Fruit fly (Drosophila melanogaster) whole organism, adult: ENCODE data around the gene MAPk-Ak2.

Experiments
- CG11617 ChIP-seq: fragments of 200-800 bp; sonication (Bioruptor generic); optimal IDR thresholded peaks from 2 replicates; lab custom pipeline; 2017; ENCODE audit warnings: mild to moderate bottlenecking, missing biosample characterization, missing genetic modification reagents, missing genetic modification characterization
- CG12768 ChIP-seq: fragments of 200-800 bp; sonication (Bioruptor generic); optimal IDR thresholded peaks from 2 replicates; lab custom pipeline; 2017; ENCODE audit warnings: missing biosample characterization, missing genetic modification characterization, mild to moderate bottlenecking, moderate library complexity, missing genetic modification reagents
- CG14711 ChIP-seq: fragments of 200-800 bp; sonication (Bioruptor generic); optimal IDR thresholded peaks from 2 replicates; lab custom pipeline; 2018; ENCODE audit warnings: missing biosample characterization, mild to moderate bottlenecking, missing genetic modification characterization, moderate library complexity
- CG1620 ChIP-seq: fragments of 200-800 bp; sonication (Bioruptor generic); optimal IDR thresholded peaks from 2 replicates; lab custom pipeline; 2016; ENCODE audit warnings: missing biosample characterization, missing genetic modification characterization
- CG33017 ChIP-seq: fragments of 200-800 bp; sonication (Bioruptor generic); optimal IDR thresholded peaks from 2 replicates; lab custom pipeline; 2018; ENCODE audit warnings: missing biosample characterization, mild to moderate bottlenecking, missing genetic modification characterization, moderate library complexity
- CG5204 ChIP-seq: fragments of 200-800 bp; sonication (Bioruptor generic); optimal IDR thresholded peaks from 2 replicates; lab custom pipeline; 2016; ENCODE audit warnings: missing biosample characterization, missing genetic modification characterization
- CG7045 ChIP-seq: fragments of 200-800 bp; sonication (Bioruptor generic); optimal IDR thresholded peaks from 2 replicates; lab custom pipeline; 2017; ENCODE audit warnings: missing biosample characterization, mild to moderate bottlenecking, missing genetic modification characterization
- CG7101 ChIP-seq: fragments of 200-800 bp; sonication (Bioruptor generic); optimal IDR thresholded peaks from 2 replicates; lab custom pipeline; 2018; ENCODE audit warnings: missing biosample characterization, mild to moderate bottlenecking, missing genetic modification characterization, moderate library complexity
- Clk ChIP-seq: fragments of 200-800 bp; sonication (Bioruptor generic); optimal IDR thresholded peaks from 2 replicates; lab custom pipeline; 2017; ENCODE audit warnings: missing biosample characterization, missing genetic modification characterization
- Crg-1 ChIP-seq: fragments of 200-800 bp; sonication (Bioruptor generic); optimal IDR thresholded peaks from 2 replicates; lab custom pipeline; 2016; ENCODE audit warnings: missing biosample characterization, missing genetic modification characterization
- Hr96 ChIP-seq: fragments of 200-800 bp; sonication (Bioruptor generic); optimal IDR thresholded peaks from 2 replicates; lab custom pipeline; 2016; ENCODE audit warnings: missing biosample characterization, missing genetic modification characterization
- Mnt ChIP-seq: fragments of 200-800 bp; sonication (Bioruptor generic); optimal IDR thresholded peaks from 2 replicates; lab custom pipeline; 2016; ENCODE audit warnings: missing biosample characterization, mild to moderate bottlenecking, missing genetic modification characterization
- bab1 ChIP-seq: fragments of 200-800 bp; sonication (Bioruptor generic); optimal IDR thresholded peaks from 3 replicates; lab custom pipeline; 2019; ENCODE audit warnings: missing biosample characterization, mild to moderate bottlenecking, missing genetic modification characterization, moderate library complexity
- cic ChIP-seq: fragments of 200-800 bp; sonication (Bioruptor generic); optimal IDR thresholded peaks from 2 replicates; lab custom pipeline; 2017; ENCODE audit warnings: missing biosample characterization, mild to moderate bottlenecking, missing genetic modification characterization, moderate library complexity
- cnc ChIP-seq, 2 experiments: fragments of >200 bp; optimal IDR thresholded peaks; 2 replicates each; lab custom pipeline; 2017
- kay ChIP-seq: fragments of 200-800 bp; sonication (Bioruptor generic); peaks from one replicate; lab custom pipeline; 2016; ENCODE audit warnings: missing biosample characterization, missing genetic modification characterization, borderline replicate concordance
- ovo ChIP-seq: fragments of 200-800 bp; sonication (Bioruptor generic); optimal IDR thresholded peaks from 2 replicates; lab custom pipeline; 2016; ENCODE audit warnings: missing biosample characterization, missing genetic modification characterization
- pad ChIP-seq: fragments of 200-800 bp; sonication (Bioruptor generic); optimal IDR thresholded peaks from 3 replicates; lab custom pipeline; 2017; ENCODE audit warnings: missing biosample characterization, missing genetic modification characterization, mild to moderate bottlenecking, moderate library complexity, missing genetic modification reagents
- tj ChIP-seq: fragments of 200-800 bp; sonication (Bioruptor generic); optimal IDR thresholded peaks from 3 replicates; lab custom pipeline; 2017; ENCODE audit warnings: missing biosample characterization, mild to moderate bottlenecking, missing genetic modification characterization, moderate library complexity
- toe ChIP-seq: fragments of 200-800 bp; sonication (Bioruptor generic); optimal IDR thresholded peaks from 2 replicates; lab custom pipeline; 2016; ENCODE audit warnings: missing biosample characterization, missing genetic modification characterization

Gene MAPk-Ak2

DNA sequence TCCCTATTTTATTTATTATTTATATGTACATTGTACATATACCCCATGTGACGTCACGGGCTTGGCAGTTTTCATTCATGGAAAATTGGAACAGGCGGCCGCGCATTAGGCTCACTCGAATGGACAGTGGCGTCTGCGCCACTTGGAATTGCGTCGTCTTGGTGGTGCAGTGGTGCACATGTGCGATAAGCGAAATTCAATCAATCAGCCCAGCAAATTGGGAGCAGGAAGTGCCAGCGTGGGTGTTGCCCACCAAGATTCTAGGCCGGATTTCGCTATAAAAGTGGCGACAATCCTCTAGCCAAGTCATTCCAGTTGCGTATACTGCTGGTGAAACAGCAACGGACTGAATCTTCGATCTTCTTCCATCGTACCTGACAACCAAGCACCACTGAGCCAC is 27.8 kb upstream of the MAPk-Ak2 start, which contains the start of gene CG12239:
TSS of gene CG12239 (plus strand) at position 301 of the 400 bp plus-strand sequence.
- TF ChIP-seq CG7101 (tag; lab: Kevin White, UChicago), result no peak
- TF ChIP-seq toe (GFP tag; lab: Kevin White, UChicago), result no peak
- no peak for TF ChIP-seq CG33017 (tag; lab: Kevin White, UChicago)
- TF ChIP-seq pad (GFP tag; lab: Kevin White, UChicago), result no peak
- no peak for TF ChIP-seq Mnt
- TF ChIP-seq bab1, result no peak
- no peak for TF ChIP-seq CG1620 (GFP tag; lab: Kevin White, UChicago)
- TF ChIP-seq CG7045 (GFP tag; lab: Kevin White, UChicago), result no peak
- TF ChIP-seq Hr96 (GFP tag; lab: Kevin White, UChicago), result no peak
- no peak for TF ChIP-seq CG12768
- no peak for TF ChIP-seq CG5204 (GFP tag; lab: Kevin White, UChicago)
- TF ChIP-seq Crg-1 (GFP tag; lab: Kevin White, UChicago), result no peak
- TF ChIP-seq CG11617 (GFP tag; lab: Kevin White, UChicago), result no peak
- TF ChIP-seq tj, result no peak
- TF ChIP-seq cnc (optimal IDR thresholded peaks at IDR 0.05; lab: Kevin White, UChicago), result no peak
- TF ChIP-seq cic (GFP tag; lab: Kevin White, UChicago), result no peak
- no peak for TF ChIP-seq Clk

DNA sequence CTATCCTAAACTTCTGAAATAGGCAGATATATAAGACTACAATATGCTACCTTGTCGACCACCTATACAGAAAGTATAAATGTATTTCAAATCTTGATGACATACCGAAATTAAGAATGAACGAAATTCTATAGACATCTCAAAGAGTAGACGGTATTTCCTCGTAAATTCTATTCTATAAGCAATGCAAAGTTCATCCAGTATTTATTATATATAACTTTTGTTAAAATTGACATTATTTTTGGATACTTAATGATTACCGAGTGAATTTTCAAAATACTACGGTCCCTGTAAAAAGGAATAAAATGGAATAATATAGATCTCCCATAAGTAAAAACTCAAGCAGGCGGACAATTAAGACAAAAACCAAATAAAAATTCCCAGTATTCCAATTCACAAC is 25.2 kb upstream of the MAPk-Ak2 start, which contains the start of gene CG15767:
TSS of gene CG15767 (plus strand) at position 301 of the 400 bp plus-strand sequence.
- TF ChIP-seq cnc (optimal IDR thresholded peaks at IDR 0.05; lab: Kevin White, UChicago) (no peak), Crg-1 (GFP tag; lab: Kevin White, UChicago) (no peak), CG7101 (tag; lab: Kevin White, UChicago) (no peak), ovo (GFP tag; lab: Kevin White, UChicago) (no peak), CG5204 (GFP tag; lab: Kevin White, UChicago) (no peak), kay (no peak), Hr96 (GFP tag; lab: Kevin White, UChicago) (no peak), bab1 (no peak), tj (no peak), Mnt (no peak), CG33017 (tag; lab: Kevin White, UChicago) (no peak), pad (GFP tag; lab: Kevin White, UChicago) (no peak), CG14711 (tag; lab: Kevin White, UChicago) (no peak), CG7045 (GFP tag; lab: Kevin White, UChicago) (no peak), toe (GFP tag; lab: Kevin White, UChicago) (no peak), CG12768 (no peak)

DNA sequence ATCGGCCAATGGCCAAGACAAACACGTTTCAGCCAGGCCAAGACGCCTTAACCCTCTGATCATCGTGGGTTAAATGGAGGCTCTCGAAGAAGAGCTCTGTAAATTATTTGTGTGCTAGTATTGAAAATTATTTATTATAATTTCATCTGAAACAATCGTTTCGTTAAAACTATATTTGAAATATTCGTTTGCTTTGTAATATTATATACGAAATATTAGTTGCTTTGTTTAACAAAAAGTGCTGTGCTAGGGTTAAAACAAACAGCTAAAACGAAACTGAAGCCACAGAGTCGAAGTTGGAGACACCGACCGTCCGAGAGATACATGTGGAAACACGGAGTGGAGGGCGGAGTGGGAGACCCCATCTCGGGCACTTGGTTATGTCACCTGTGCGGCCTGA is 22.6 kb upstream of the MAPk-Ak2 start:
- TF ChIP-seq tj (no peak), bab1 (no peak), cic (GFP tag; lab: Kevin White, UChicago) (no peak), toe (GFP tag; lab: Kevin White, UChicago) (no peak), Crg-1 (GFP tag; lab: Kevin White, UChicago) (no peak), CG7101 (tag; lab: Kevin White, UChicago) (no peak), Hr96 (GFP tag; lab: Kevin White, UChicago) (no peak), Mnt (no peak)

DNA sequence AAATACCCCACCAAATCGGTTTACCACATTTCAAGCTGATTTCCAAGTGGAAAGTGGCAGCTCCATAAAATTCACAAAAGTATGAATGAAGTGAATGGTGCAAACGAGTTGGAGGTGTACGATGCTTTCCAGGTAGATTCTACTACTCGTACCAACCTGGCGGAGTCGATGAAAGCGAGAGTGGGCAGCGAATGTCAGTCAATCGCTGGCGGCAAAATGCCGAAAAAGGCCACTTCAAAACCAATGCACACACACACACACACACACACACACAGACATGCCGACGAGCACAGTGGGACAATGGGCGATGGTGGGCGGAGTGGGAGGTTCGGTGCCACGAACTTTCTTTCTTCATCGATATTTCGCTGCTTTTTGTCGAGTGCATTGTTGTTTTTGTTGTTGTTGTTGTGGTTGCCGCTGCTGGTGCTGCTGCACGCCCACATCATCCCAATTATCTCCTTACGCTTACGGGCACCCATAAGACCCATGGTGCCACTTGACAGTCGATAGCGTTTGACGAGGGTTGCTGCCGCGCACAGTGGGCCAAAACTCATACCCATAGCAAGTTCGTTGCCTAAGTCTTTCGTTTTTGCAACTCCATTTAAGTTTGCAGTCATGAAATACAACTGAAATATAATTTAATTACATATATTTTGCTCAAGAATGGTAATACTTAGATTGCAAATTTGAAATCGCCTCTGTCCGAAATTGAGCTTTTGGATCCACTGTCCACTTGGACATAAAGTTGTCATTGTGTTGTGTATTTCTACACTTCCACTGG is 19.4 kb upstream of the MAPk-Ak2 start:
- TF ChIP-seq CG7045 (GFP tag; lab: Kevin White, UChicago) (no peak), Clk (no peak), Mnt (no peak), CG11617 (GFP tag; lab: Kevin White, UChicago) (no peak), ovo (GFP tag; lab: Kevin White, UChicago) (no peak), toe (GFP tag; lab: Kevin White, UChicago) (no peak), pad (GFP tag; lab: Kevin White, UChicago) (no peak), CG12768 (no peak), Hr96 (GFP tag; lab: Kevin White, UChicago) (no peak), tj (no peak)

DNA sequence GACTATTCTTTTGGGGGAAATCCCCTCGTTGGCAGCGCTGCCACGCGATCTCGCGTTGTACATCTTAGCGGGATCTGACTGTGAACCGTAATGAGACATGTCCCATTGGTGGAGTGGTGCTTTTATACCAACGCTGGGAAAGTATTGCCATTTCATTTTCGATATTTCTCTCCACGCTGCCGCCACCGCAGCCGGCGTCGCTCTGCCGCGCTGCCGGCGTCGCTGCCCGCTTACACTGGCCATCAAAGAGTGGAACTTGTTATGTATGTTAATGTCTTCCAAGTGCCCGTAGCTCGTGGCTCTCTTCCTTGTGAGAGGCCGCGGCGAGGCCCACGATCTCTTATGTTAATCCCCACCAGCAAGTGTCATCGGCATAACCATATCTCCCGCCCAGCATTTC is 17.5 kb upstream of the MAPk-Ak2 start, which contains the start of gene CG3108:
TSS of gene CG3108 (minus strand) at position 101 of the 400 bp plus-strand sequence.
- TF ChIP-seq cic (GFP tag; lab: Kevin White, UChicago) (no peak), toe (GFP tag; lab: Kevin White, UChicago) (no peak), CG33017 (tag; lab: Kevin White, UChicago) (no peak), CG14711 (tag; lab: Kevin White, UChicago) (no peak), CG11617 (GFP tag; lab: Kevin White, UChicago) (no peak), kay (no peak), cnc (optimal IDR thresholded peaks at IDR 0.05; lab: Kevin White, UChicago) (no peak), pad (GFP tag; lab: Kevin White, UChicago) (no peak), CG5204 (GFP tag; lab: Kevin White, UChicago) (no peak), CG1620 (GFP tag; lab: Kevin White, UChicago) (no peak), Crg-1 (GFP tag; lab: Kevin White, UChicago) (no peak)

DNA sequence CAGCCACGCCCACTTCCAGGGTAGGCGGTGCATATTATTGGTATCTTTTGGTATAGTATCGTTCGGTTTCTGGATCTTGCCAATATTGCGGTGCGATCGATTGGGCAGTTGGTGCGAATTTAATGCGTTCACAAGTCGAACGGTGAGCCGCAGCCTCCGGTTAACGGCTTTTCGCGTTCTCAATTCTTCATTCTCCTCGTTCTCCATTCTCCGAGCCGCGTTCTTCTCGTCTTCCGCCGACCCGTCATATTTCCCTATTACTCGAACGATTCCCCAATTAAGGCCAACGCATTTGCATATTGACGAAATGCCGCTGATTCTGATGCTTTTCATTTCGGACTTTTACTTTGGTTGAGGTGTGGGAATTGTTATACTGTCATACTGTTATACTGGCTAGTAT is 12.5 kb upstream of the MAPk-Ak2 start, which contains the start of gene CG42264:
TSS of gene CG42264 (minus strand) at position 101 of the 400 bp plus-strand sequence.
- no peak for TF ChIP-seq cic (GFP tag; lab: Kevin White, UChicago)
- TF ChIP-seq CG12768, result no peak
- TF ChIP-seq cnc (optimal IDR thresholded peaks at IDR 0.05; lab: Kevin White, UChicago), result no peak
- no peak for TF ChIP-seq Clk
- TF ChIP-seq CG7045 (GFP tag; lab: Kevin White, UChicago), result no peak
- TF ChIP-seq tj, result no peak
- no peak for TF ChIP-seq CG1620 (GFP tag; lab: Kevin White, UChicago)
- TF ChIP-seq Crg-1 (GFP tag; lab: Kevin White, UChicago), result no peak
- TF ChIP-seq CG11617 (GFP tag; lab: Kevin White, UChicago), result no peak
